Worm (Caenorhabditis elegans): ENCODE measurements around the gene abu-2.

ce11 chrX:1419163-1419696 lies 8.8 kb upstream of the abu-2 start, which contains the start of gene F19G12.9:
- TF ChIP-seq skn-1 (tag; optimal IDR thresholded peaks at IDR 0.05) (no peak), unc-62 (GFP tag; optimal IDR thresholded peaks at IDR 0.05 in 1 of 2) (no peak), unc-62 (tag; optimal IDR thresholded peaks at IDR 0.05) (no peak), R02D3.7 (tag; optimal IDR thresholded peaks at IDR 0.05) (no peak), lsy-2 (tag; optimal IDR thresholded peaks at IDR 0.05) (no peak), nhr-25 (tag; optimal IDR thresholded peaks at IDR 0.05; ENCODE audit: borderline replicate concordance, insufficient read depth) (no peak), aly-2 (tag; optimal IDR thresholded peaks at IDR 0.05) (no peak), sdz-12 (GFP tag; optimal IDR thresholded peaks at IDR 0.05) (no peak), mep-1 (tag; optimal IDR thresholded peaks at IDR 0.05) (no peak), attf-4 (tag; optimal IDR thresholded peaks at IDR 0.05) (no peak), set-16 (GFP tag; IDR thresholded peaks at IDR 0.05) (no peak)
